Worm (Caenorhabditis elegans) whole organism, young adult: Measurements from ENCODE around the gene droe-4.

Experiments
- B0035.1 ChIP-seq: sonication (generic microtip); optimal IDR thresholded peaks from 2 replicates; lab custom pipeline; 2016; ENCODE audit warnings: missing genetic modification characterization, mild to moderate bottlenecking, missing compliant biosample characterization, missing genotype, missing genetic modification reagents
- B0261.1 ChIP-seq: sonication (generic microtip); optimal IDR thresholded peaks from 2 replicates; lab custom pipeline; 2016; ENCODE audit warnings: mild to moderate bottlenecking, missing genetic modification characterization, moderate library complexity, missing compliant biosample characterization
- B0336.3 ChIP-seq: fragments of 200-800 bp; sonication (Bioruptor generic); IDR thresholded peaks from 2 replicates; pipeline ENCODE4 v1.3.6; 2022; ENCODE audit warnings: missing genetic modification characterization, missing compliant biosample characterization
- F39B2.1 ChIP-seq: fragments of 200-800 bp; sonication (Bioruptor generic); IDR thresholded peaks from 2 replicates; pipeline ENCODE4 v1.3.6; 2022; ENCODE audit warnings: missing genetic modification reagents, missing genetic modification characterization, missing compliant biosample characterization
- F55B11.4 ChIP-seq: sonication (generic microtip); optimal IDR thresholded peaks from 2 replicates; lab custom pipeline; 2016; ENCODE audit warnings: missing compliant biosample characterization, missing genetic modification characterization, borderline replicate concordance; ENCODE audit not compliant: insufficient read depth
- K11D2.4 ChIP-seq: fragments of 200-800 bp; sonication (Bioruptor generic); IDR thresholded peaks from 2 replicates; pipeline ENCODE4 v1.3.6; 2022; ENCODE audit warnings: missing genetic modification reagents, missing genetic modification characterization, missing compliant biosample characterization
- K12H6.12 ChIP-seq: fragments of 200-800 bp; sonication (Bioruptor generic); optimal IDR thresholded peaks from 2 replicates; lab custom pipeline; 2018; ENCODE audit warnings: mild to moderate bottlenecking, missing genetic modification characterization, missing compliant biosample characterization
- T07F8.4 ChIP-seq: sonication (generic microtip); optimal IDR thresholded peaks from 2 replicates; lab custom pipeline; 2016; ENCODE audit warnings: mild to moderate bottlenecking, missing genetic modification characterization, moderate library complexity, missing compliant biosample characterization
- Y53G8AR.9 ChIP-seq: fragments of 200-800 bp; sonication (Bioruptor generic); conservative IDR thresholded peaks from 2 replicates; pipeline ENCODE4 v1.3.6; 2022; ENCODE audit warnings: missing genetic modification reagents, missing genetic modification characterization, missing compliant biosample characterization
- Y56A3A.18 ChIP-seq: fragments of 200-800 bp; sonication (Bioruptor generic); IDR thresholded peaks from 2 replicates; pipeline ENCODE4 v1.3.6; 2022; ENCODE audit warnings: missing genetic modification reagents, missing genetic modification characterization, missing compliant biosample characterization
- Y67H2A.10 ChIP-seq: fragments of 200-800 bp; sonication (Bioruptor generic); conservative IDR thresholded peaks from 2 replicates; pipeline ENCODE4 v1.3.6; 2022; ENCODE audit warnings: missing genetic modification reagents, missing genetic modification characterization, missing compliant biosample characterization
- ccch-3 ChIP-seq: fragments of 200-800 bp; sonication (Bioruptor generic); optimal IDR thresholded peaks from 2 replicates; lab custom pipeline; 2018; ENCODE audit warnings: mild to moderate bottlenecking, missing genetic modification characterization, missing compliant biosample characterization
- ceh-40 ChIP-seq: fragments of 200-800 bp; sonication (Bioruptor generic); IDR thresholded peaks from 2 replicates; pipeline ENCODE4 v1.3.6; 2022; ENCODE audit warnings: missing genetic modification characterization, missing compliant biosample characterization
- ceh-79 ChIP-seq: sonication (generic microtip); optimal IDR thresholded peaks from 2 replicates; lab custom pipeline; 2017; ENCODE audit warnings: mild to moderate bottlenecking, missing genetic modification characterization, missing compliant biosample characterization
- dpl-1 ChIP-seq: fragments of 150-350 bp; optimal IDR thresholded peaks from 2 replicates; lab custom pipeline; 2014; ENCODE audit warnings: missing biosample characterization, missing genetic modification reagents, missing genetic modification characterization
- efl-1 ChIP-seq: fragments of 150-350 bp; optimal IDR thresholded peaks from 2 replicates; lab custom pipeline; 2014; ENCODE audit warnings: missing biosample characterization, missing genetic modification reagents, missing genetic modification characterization
- hlh-26 ChIP-seq: fragments of 200-800 bp; sonication (Bioruptor generic); conservative IDR thresholded peaks from 2 replicates; pipeline ENCODE4 v1.3.6; 2022; ENCODE audit warnings: missing genetic modification reagents, missing genetic modification characterization, missing compliant biosample characterization
- lag-1 ChIP-seq: fragments of 200-800 bp; sonication (Bioruptor generic); IDR thresholded peaks from 2 replicates; pipeline ENCODE4 v1.3.6; 2022; ENCODE audit warnings: missing genetic modification reagents, missing genetic modification characterization, missing compliant biosample characterization
- let-607 ChIP-seq, 2 experiments: fragments of 200-800 bp in 1 of 2; sonication (Bioruptor generic) in 1 of 2; sonication (generic microtip) in 1 of 2; optimal IDR thresholded peaks; 2 replicates each; lab custom pipeline; 2016 to 2018; ENCODE audit warnings: mild to moderate bottlenecking in 2 of 2, missing compliant biosample characterization in 2 of 2, missing genetic modification characterization in 2 of 2, moderate library complexity in 2 of 2, missing genotype in 1 of 2
- lin-26 ChIP-seq: fragments of 200-800 bp; sonication (Bioruptor generic); IDR thresholded peaks from 2 replicates; pipeline ENCODE4 v1.3.6; 2022; ENCODE audit warnings: missing genetic modification reagents, missing genetic modification characterization, missing compliant biosample characterization
- lsy-27 ChIP-seq: sonication (generic microtip); optimal IDR thresholded peaks from 2 replicates; lab custom pipeline; 2017; ENCODE audit warnings: missing genetic modification characterization, mild to moderate bottlenecking, missing compliant biosample characterization, antibody characterized with exemption, missing genotype, borderline replicate concordance; ENCODE audit not compliant: insufficient read depth
- madf-10 ChIP-seq: sonication (generic microtip); optimal IDR thresholded peaks from 2 replicates; lab custom pipeline; 2016; ENCODE audit warnings: mild to moderate bottlenecking, missing genetic modification characterization, missing compliant biosample characterization
- madf-3 ChIP-seq: fragments of 200-800 bp; sonication (Bioruptor generic); IDR thresholded peaks from 2 replicates; pipeline ENCODE4 v1.3.6; 2022; ENCODE audit warnings: missing genetic modification reagents, missing genetic modification characterization, missing compliant biosample characterization
- mcd-1 ChIP-seq: fragments of 200-800 bp; sonication (Bioruptor generic); IDR thresholded peaks from 2 replicates; pipeline ENCODE4 v1.3.6; 2022; ENCODE audit warnings: missing genetic modification reagents, missing genetic modification characterization, missing compliant biosample characterization
- mes-4 ChIP-seq: sonication (generic microtip); optimal IDR thresholded peaks from 2 replicates; lab custom pipeline; 2016; ENCODE audit warnings: missing genotype, missing genetic modification characterization, missing compliant biosample characterization
- mxl-1 ChIP-seq: sonication (generic microtip); optimal IDR thresholded peaks from 2 replicates; lab custom pipeline; 2016; ENCODE audit warnings: missing genetic modification characterization, missing compliant biosample characterization
- nfya-1 ChIP-seq: sonication (generic microtip); optimal IDR thresholded peaks from 2 replicates; lab custom pipeline; 2017; ENCODE audit warnings: antibody characterized with exemption, missing compliant biosample characterization, missing genetic modification characterization, borderline replicate concordance; ENCODE audit not compliant: insufficient read depth
- nfya-2 ChIP-seq: fragments of 200-800 bp; sonication (Bioruptor generic); IDR thresholded peaks from 2 replicates; pipeline ENCODE4 v1.3.6; 2022; ENCODE audit warnings: missing genetic modification reagents, missing genetic modification characterization, missing compliant biosample characterization
- nfyb-1 ChIP-seq: fragments of 200-800 bp; sonication (Bioruptor generic); IDR thresholded peaks from 2 replicates; pipeline ENCODE4 v1.3.6; 2022; ENCODE audit warnings: missing genetic modification reagents, missing genetic modification characterization, missing compliant biosample characterization
- nhr-120 ChIP-seq: fragments of 200-800 bp; sonication (Bioruptor generic); IDR thresholded peaks from 2 replicates; pipeline ENCODE4 v1.3.6; 2022; ENCODE audit warnings: missing genetic modification characterization, missing compliant biosample characterization
- nhr-80 ChIP-seq: sonication (generic microtip); optimal IDR thresholded peaks from 2 replicates; lab custom pipeline; 2016; ENCODE audit warnings: missing genetic modification characterization, missing compliant biosample characterization
- pbrm-1 ChIP-seq: fragments of 200-800 bp; sonication (Bioruptor generic); IDR thresholded peaks from 2 replicates; pipeline ENCODE4 v1.3.6; 2022; ENCODE audit warnings: missing genetic modification reagents, missing genetic modification characterization, missing compliant biosample characterization
- rpc-1 ChIP-seq, 2 experiments: fragments of 150-350 bp in 1 of 2; sonication (generic microtip) in 1 of 2; optimal IDR thresholded peaks; 2 replicates each; lab custom pipeline; 2014 to 2018; ENCODE audit warnings: missing biosample characterization in 1 of 2, missing genetic modification characterization in 1 of 2, missing genetic modification reagents in 1 of 2, missing genotype in 1 of 2
- snpc-1.3 ChIP-seq: sonication (generic microtip); optimal IDR thresholded peaks from 2 replicates; lab custom pipeline; 2017; ENCODE audit warnings: missing genetic modification characterization, mild to moderate bottlenecking, missing compliant biosample characterization, antibody characterized with exemption, moderate library complexity, missing genotype, missing genetic modification reagents; ENCODE audit not compliant: insufficient read depth
- tlf-1 ChIP-seq: fragments of 200-800 bp; sonication (Bioruptor generic); optimal IDR thresholded peaks from 2 replicates; lab custom pipeline; 2018; ENCODE audit warnings: mild to moderate bottlenecking, missing genetic modification characterization, missing compliant biosample characterization
- xnd-1 ChIP-seq: sonication (generic microtip); optimal IDR thresholded peaks from 2 replicates; lab custom pipeline; 2016; ENCODE audit warnings: missing genotype, missing genetic modification reagents, missing genetic modification characterization, missing compliant biosample characterization
- zfh-2 ChIP-seq: fragments of 200-800 bp; sonication (Bioruptor generic); conservative IDR thresholded peaks from 2 replicates; pipeline ENCODE4 v1.3.6; 2022; ENCODE audit warnings: missing genetic modification reagents, missing genetic modification characterization, missing compliant biosample characterization
- zim-3 ChIP-seq: sonication (generic microtip); optimal IDR thresholded peaks from 2 replicates; lab custom pipeline; 2017; ENCODE audit warnings: mild to moderate bottlenecking, missing genetic modification characterization, moderate library complexity, missing compliant biosample characterization
- ztf-22 ChIP-seq: fragments of 200-800 bp; sonication (Bioruptor generic); optimal IDR thresholded peaks from 2 replicates; lab custom pipeline; 2018; ENCODE audit warnings: mild to moderate bottlenecking, missing genetic modification characterization, moderate library complexity, missing compliant biosample characterization
- ztf-6 ChIP-seq: fragments of 200-800 bp; sonication (Bioruptor generic); IDR thresholded peaks from 2 replicates; pipeline ENCODE4 v1.3.6; 2022; ENCODE audit warnings: missing genetic modification reagents, missing genetic modification characterization, missing compliant biosample characterization

The droe-4 gene

DNA sequence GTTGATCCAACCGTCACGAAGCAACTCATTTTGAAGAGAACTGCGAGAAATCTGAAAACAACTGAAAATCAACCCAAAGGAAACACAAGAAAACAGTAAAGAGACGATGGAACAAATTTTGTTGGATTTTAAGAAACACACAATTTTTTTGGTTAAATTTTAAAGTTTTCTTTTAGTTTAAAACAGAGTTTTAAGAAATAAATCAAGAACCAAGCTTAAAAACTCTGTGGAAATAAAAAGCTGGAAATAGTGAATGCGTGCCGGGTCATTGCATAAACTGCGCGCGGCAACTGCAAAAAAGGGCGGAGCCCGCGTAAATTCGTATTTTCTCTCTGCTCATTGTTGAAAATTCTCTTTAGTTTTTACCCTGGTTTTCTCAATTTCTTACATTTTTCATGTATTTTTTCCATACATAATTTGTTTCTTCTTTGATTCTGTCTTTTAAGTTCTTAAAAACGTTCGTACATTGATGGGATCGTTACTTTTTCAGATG lies 30.5 kb upstream of the droe-4 start, which contains the start of the genes algn-13 and R10D12.13 (continued):
- TF ChIP-seq K11D2.4 (GFP tag; lab: Robert Waterston, UW) (no peak), lsy-27 (tag; lab: Kevin White, UChicago) (no peak), madf-10 (tag; lab: Kevin White, UChicago) (no peak), mxl-1 (tag; lab: Kevin White, UChicago) (no peak), hlh-26 (GFP tag; lab: Robert Waterston, UW) (no peak), B0035.1 (tag; lab: Kevin White, UChicago) (no peak), nhr-120 (GFP tag; lab: Robert Waterston, UW) (no peak), lag-1 (GFP tag; lab: Robert Waterston, UW) (no peak), nfya-1 (tag; lab: Kevin White, UChicago) (no peak), ztf-22 (no peak), K12H6.12 (tag; lab: Kevin White, UChicago) (no peak), rpc-1 (optimal IDR thresholded peaks at IDR 0.05; lab: Kevin White, UChicago) (peak; percentile 44), rpc-1 (tag; optimal IDR thresholded peaks at IDR 0.05; lab: Kevin White, UChicago) (no peak), lin-26 (no peak), ztf-6 (GFP tag; lab: Robert Waterston, UW) (no peak), madf-3 (no peak), zim-3 (no peak), xnd-1 (tag; lab: Kevin White, UChicago) (peak; percentile 65), nfyb-1 (GFP tag; lab: Robert Waterston, UW) (peak; percentile 37; the same call in 1 of the 2 replicates), dpl-1 (GFP tag; lab: Kevin White, UChicago) (peak; percentile 51), nhr-80 (tag; lab: Kevin White, UChicago) (peak; percentile 8), mcd-1 (GFP tag; lab: Robert Waterston, UW) (peak; percentile 75), ceh-79 (no peak), B0336.3 (peak; percentile 68), T07F8.4 (tag; lab: Kevin White, UChicago) (no peak), F55B11.4 (tag; lab: Kevin White, UChicago) (no peak), zfh-2 (GFP tag; lab: Robert Waterston, UW) (no peak), F39B2.1 (GFP tag; lab: Robert Waterston, UW) (no peak), B0261.1 (tag; lab: Kevin White, UChicago) (no peak), ceh-40 (GFP tag; lab: Robert Waterston, UW) (no peak), snpc-1.3 (peak; percentile 85), pbrm-1 (GFP tag; lab: Robert Waterston, UW) (peak; percentile 78), ccch-3 (GFP tag; lab: Kevin White, UChicago) (no peak), Y67H2A.10 (GFP tag; lab: Robert Waterston, UW) (no peak), tlf-1 (GFP tag; lab: Kevin White, UChicago) (peak; percentile 41), Y56A3A.18 (GFP tag; lab: Robert Waterston, UW) (no peak), mes-4 (tag; lab: Kevin White, UChicago) (no peak), Y53G8AR.9 (no peak), nfya-2 (GFP tag; lab: Robert Waterston, UW) (no peak), let-607 (tag; optimal IDR thresholded peaks at IDR 0.05; lab: Kevin White, UChicago) (no peak), efl-1 (GFP tag; lab: Kevin White, UChicago) (peak; percentile 89)
- TF ChIP-seq, all 124 proteins: peak for 45
